Worm (Caenorhabditis elegans): ENCODE results near the gene aly-3.

DNA sequence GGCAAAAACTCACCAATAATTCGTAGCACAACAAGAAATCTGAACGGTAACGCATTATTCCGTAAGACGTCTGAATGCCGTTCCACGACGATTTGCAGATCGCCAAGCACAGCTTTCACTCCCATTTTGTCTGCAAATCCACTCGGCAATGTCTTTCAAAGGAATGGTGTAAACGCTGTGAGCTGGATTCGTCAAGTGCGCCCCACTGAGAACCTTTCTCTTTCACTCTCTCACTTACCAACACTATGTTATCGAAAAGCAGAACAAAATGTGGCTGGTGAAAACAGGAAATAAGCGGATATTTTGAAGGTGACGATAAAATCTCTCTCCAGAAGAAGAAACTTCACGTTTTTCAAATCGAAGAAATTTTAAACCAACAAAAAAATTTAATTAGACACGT, 34.2 kb upstream of the aly-3 start:
- no peak for TF ChIP-seq unc-39 (tag; optimal IDR thresholded peaks at IDR 0.05)
- TF ChIP-seq unc-62 (GFP tag; optimal IDR thresholded peaks at IDR 0.05 in 1 of 2), result peak in 1 of 2 experiments; percentile 37
- no peak for TF ChIP-seq unc-62 (tag; optimal IDR thresholded peaks at IDR 0.05)
- no peak for TF ChIP-seq tra-1 (GFP tag; IDR thresholded peaks at IDR 0.05)
